Fruit fly (Drosophila melanogaster): Measurements from ENCODE around the gene CG33288.

Gene CG33288

dm6 chr3L:21427490-21427889 is at the start of gene CG33288:
CG33288 (plus strand) TSS chr3L:21427790.
- no peak for TF ChIP-seq noc (tag; optimal IDR thresholded peaks at IDR 0.05)

- TF ChIP-seq noc (tag; optimal IDR thresholded peaks at IDR 0.05) = no peak
These were observed 47.5 kb upstream of the CG33288 start for dm6 chr3L:21380126-21380525.

DNA sequence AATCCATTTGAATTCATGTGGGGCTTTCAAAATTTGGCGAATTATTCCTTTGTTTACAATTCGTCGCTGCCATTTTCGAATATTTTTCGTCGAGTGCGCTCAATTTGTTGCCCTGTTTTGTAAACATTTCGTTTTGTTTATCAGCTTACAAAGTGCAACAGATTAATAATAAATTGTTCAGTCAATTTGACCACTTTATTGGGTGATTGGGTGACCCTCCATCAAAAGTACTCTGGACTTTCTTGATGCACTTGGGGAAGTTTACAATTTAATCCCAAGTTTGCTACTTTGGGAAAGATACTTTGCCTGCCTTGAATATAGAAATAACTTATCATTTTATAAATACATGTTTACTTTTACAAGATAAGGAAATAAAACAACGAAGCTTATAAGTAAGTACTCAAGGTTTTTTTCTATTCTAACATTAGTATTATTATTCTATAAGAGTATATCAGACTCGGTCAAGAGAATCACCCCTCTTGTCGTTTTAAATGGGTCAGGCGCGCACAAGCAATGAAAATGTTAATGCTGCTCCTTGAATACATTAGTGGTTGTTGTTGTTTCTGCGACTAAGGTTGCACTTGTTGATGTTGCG is 46.9 kb upstream of the CG33288 start:
- TF ChIP-seq noc (tag; optimal IDR thresholded peaks at IDR 0.05) = no peak

DNA sequence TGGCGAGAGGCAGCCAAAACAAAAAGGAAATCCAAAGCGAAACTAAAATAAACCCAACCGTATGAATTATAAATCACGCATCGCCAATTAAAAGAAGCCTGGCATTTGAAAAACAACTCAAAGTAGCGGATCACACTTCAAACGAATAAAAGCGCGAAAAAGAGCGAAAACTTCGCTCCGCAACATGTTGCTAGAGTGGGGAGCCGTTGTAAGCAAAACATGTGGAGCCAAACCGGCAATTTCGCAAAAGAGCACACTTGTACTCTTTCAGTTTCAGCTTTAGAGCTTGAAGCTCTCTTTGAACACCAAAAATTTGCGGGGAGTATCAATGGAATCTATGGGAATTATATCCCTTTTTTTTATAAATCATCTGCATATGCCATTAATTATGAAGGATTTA is 45.8 kb upstream of the CG33288 start:
- no peak for TF ChIP-seq noc (tag; optimal IDR thresholded peaks at IDR 0.05)

dm6 chr3L:21382158-21382610 is 45.4 kb upstream of the CG33288 start, which contains the start of gene rgn:
rgn (plus strand) TSS chr3L:21382501.
- peak; percentile 54 for TF ChIP-seq noc (tag; optimal IDR thresholded peaks at IDR 0.05)

dm6 chr3L:21383440-21383839 is 44.1 kb upstream of the CG33288 start:
- TF ChIP-seq noc (tag; optimal IDR thresholded peaks at IDR 0.05) = peak; percentile 75

DNA sequence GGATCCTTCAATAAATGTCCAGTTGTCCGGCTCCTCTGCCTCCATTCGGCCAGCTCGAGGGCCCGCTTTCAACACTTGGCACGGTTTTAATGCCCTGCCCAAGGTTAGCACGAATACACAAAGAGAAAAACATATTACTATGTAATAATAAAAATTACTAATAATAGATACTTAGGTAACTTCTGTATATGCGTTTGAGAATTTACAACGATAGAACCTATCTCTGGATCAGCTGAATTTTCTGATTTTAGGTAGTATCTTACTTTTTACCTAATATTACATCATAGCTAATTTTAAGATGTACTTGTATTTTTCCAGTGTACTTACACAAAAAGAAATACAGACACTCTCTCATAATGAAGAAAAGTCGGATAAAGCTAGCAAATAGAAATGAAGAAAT is 41.9 kb upstream of the CG33288 start:
- no peak for TF ChIP-seq noc (tag; optimal IDR thresholded peaks at IDR 0.05)

- no peak for TF ChIP-seq noc (tag; optimal IDR thresholded peaks at IDR 0.05)
These were observed 40.7 kb upstream of the CG33288 start for dm6 chr3L:21386917-21387316.

DNA sequence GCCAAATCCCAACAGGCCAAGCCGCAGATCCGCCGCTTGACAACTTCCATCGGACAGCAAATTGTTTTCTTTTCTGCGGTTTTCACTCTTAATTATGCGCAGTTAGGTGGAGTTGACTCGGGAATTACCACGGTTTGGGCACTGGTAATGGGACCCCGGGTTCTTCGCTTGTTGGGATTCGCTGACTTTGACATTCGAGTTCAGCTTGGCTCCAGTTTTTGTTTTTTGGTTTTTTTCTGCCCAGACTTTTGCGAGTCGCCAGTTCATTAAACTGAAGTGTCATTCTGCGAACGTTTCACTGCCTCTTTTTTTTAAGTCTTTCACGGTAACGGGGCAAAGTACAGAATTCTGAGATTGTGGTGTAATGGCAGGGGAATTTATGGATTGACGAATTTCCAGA is 38.8 kb upstream of the CG33288 start:
- no peak for TF ChIP-seq noc (tag; optimal IDR thresholded peaks at IDR 0.05)

DNA sequence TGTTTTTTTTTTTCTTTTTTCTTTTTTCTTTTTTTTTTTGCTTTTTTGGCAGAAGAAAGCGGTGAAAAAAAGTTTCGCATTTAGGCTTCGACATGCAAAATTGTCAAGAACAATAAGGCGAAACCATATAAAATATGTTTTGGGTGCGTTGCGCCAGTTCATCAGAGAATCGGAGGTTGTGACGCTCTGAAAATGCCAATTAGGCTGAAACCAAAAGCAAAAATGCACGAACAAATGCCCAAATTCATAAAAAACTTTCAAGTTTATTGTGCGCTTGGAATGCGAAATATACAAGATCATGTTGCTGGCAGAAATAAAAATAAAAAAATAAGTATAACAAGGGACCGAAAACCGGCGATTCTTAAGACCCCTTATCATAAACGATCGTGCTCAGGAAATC is 37.8 kb upstream of the CG33288 start:
- TF ChIP-seq noc (tag; optimal IDR thresholded peaks at IDR 0.05) = no peak

dm6 chr3L:21390431-21390830 is 37.2 kb upstream of the CG33288 start:
- no peak for TF ChIP-seq noc (tag; optimal IDR thresholded peaks at IDR 0.05)

dm6 chr3L:21398156-21398555 is 29.4 kb upstream of the CG33288 start:
- TF ChIP-seq noc (tag; optimal IDR thresholded peaks at IDR 0.05) = no peak

DNA sequence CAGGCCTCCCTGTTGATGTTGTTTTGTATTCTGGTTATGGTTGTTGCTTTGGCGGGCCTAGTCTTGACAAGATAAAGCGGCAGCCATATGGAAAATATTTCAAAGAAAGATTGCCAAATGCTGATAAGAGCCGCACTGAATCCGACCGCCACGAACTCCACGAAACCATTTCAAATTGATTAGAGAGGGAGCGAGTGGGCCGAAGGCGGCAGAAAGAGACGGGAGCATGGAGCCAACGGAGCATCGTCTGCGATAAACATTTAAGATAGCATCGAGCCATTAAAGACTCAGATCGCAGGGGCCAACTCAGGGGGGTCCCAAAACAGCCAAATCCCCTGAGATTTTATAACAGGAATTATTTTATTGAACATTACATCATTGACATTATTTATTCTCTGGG is 27.4 kb upstream of the CG33288 start:
- peak; percentile 32 for TF ChIP-seq noc (tag; optimal IDR thresholded peaks at IDR 0.05)

dm6 chr3L:21402552-21402951 is 25.0 kb upstream of the CG33288 start:
- no peak for TF ChIP-seq noc (tag; optimal IDR thresholded peaks at IDR 0.05)

dm6 chr3L:21406638-21407037 is 21.0 kb upstream of the CG33288 start, which contains the start of gene sa:
sa (minus strand) TSS chr3L:21406738.
- TF ChIP-seq noc (tag; optimal IDR thresholded peaks at IDR 0.05) = no peak

dm6 chr3L:21412140-21412539 is 15.4 kb upstream of the CG33288 start:
- no peak for TF ChIP-seq noc (tag; optimal IDR thresholded peaks at IDR 0.05)

- no peak for TF ChIP-seq noc (tag; optimal IDR thresholded peaks at IDR 0.05)
These were observed 13.3 kb upstream of the CG33288 start for dm6 chr3L:21414331-21414730.

DNA sequence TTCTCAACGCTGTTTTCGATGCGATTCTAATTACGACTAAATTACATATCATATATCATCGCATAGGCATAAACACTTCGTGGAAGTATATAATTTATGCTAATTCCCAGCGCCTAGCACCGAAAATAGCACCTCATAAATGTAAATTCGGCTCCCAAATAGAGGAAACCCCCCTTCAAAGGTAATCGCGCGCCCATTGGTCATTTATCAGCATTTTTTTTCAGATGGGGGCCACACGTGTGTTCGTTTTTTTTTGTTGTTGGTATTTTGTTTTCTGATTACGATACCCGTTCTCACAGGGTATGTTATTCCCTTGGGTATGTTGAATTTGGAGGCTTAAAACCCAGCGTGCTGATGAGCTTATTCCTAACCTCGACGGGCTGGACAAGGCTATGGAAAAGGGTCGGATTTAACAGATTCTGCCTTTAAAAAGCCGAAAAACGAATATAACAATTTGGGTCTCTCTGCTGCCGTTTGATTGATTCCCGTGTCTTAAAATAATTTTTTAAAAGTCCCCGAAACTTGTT is 10.6 kb upstream of the CG33288 start:
- no peak for TF ChIP-seq noc (tag; optimal IDR thresholded peaks at IDR 0.05)
